Worm (Caenorhabditis elegans): Measurements from ENCODE around the gene trpl-2.

trpl-2 gene

DNA sequence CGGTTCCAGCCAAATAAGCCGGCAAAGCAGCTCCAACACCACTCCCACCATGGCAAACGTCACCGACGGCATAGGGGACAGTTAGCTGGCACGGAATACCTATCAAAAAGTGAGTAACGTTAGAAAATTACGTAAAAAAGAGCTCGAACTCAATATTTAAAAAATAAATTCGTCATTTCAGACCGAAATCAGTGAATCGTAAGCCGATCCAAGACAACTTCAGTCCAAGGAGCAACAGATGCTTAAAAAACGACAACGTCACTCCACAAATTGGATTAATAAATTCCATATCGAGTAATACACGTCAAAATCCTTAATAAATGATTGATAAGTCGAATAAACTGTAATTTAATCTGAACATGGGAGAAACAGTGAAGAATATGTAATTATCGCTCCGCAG is 20.1 kb upstream of the trpl-2 start:
- TF ChIP-seq unc-42 (tag; optimal IDR thresholded peaks at IDR 0.05) (no peak), ztf-16 (tag; optimal IDR thresholded peaks at IDR 0.05) (no peak), lim-6 (tag; optimal IDR thresholded peaks at IDR 0.05) (no peak), ceh-24 (tag; optimal IDR thresholded peaks at IDR 0.05) (no peak), Y22D7AL.16 (tag; optimal IDR thresholded peaks at IDR 0.05) (no peak), sdc-2 (tag; optimal IDR thresholded peaks at IDR 0.05) (no peak), ref-2 (tag; optimal IDR thresholded peaks at IDR 0.05) (no peak), unc-55 (GFP tag; optimal IDR thresholded peaks at IDR 0.05) (no peak), pros-1 (tag; optimal IDR thresholded peaks at IDR 0.05) (no peak), ceh-48 (tag; optimal IDR thresholded peaks at IDR 0.05) (no peak), ceh-6 (GFP tag; optimal IDR thresholded peaks at IDR 0.05) (no peak), fkh-10 (GFP tag; optimal IDR thresholded peaks at IDR 0.05) (no peak)

DNA sequence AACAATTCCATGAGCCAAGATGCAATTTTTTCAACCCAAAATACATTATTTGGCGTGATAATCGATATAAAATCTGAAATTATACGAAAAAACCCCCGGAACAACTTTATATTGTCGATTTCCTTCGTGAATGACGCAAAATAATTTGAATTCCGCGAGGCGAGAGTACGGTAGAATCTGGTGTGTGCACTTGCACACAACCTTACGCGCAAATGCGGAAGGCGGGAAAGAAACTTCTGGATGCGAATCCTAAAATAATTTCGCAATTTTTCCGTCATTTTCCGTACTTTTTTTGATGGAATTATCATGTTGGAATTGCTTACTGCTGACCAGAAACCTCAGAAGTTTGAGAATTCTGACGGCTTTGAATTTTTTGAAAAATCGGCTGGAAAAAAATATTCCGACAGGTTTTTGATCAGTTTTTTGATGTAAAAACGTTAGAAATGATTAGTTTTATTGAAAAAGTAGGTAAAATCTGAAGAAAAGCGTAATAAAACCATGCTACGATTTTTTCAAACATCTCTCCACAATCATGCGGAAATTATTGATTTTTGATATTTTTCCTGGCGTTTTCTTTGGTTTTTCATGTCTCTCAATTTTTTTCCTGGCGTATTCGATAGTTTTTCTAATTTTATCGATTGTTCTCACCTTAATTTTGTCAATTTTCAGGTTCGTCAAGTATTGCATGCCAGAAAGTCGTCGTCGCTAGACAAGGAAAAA is 19.1 kb upstream of the trpl-2 start, which contains the start of gene set-9:
set-9 (plus strand) TSS at position 670 of the 720 bp plus-strand sequence.
- no peak for TF ChIP-seq unc-86 (tag; optimal IDR thresholded peaks at IDR 0.05)
- no peak for TF ChIP-seq hlh-13 (GFP tag; optimal IDR thresholded peaks at IDR 0.05)
- no peak for TF ChIP-seq ceh-24 (tag; optimal IDR thresholded peaks at IDR 0.05)
- no peak for TF ChIP-seq ceh-2 (tag; optimal IDR thresholded peaks at IDR 0.05)
- TF ChIP-seq C38D4.7 (GFP tag; optimal IDR thresholded peaks at IDR 0.05) = no peak
- TF ChIP-seq elt-4 (tag; optimal IDR thresholded peaks at IDR 0.05) = no peak
- TF ChIP-seq pros-1 (tag; optimal IDR thresholded peaks at IDR 0.05) = no peak
- no peak for TF ChIP-seq pax-1 (tag; optimal IDR thresholded peaks at IDR 0.05)
- TF ChIP-seq fax-1 (tag; optimal IDR thresholded peaks at IDR 0.05) = no peak
- no peak for TF ChIP-seq ceh-22 (tag; optimal IDR thresholded peaks at IDR 0.05)
- no peak for TF ChIP-seq ama-1 (optimal IDR thresholded peaks at IDR 0.05)
- TF ChIP-seq npax-4 (tag; optimal IDR thresholded peaks at IDR 0.05) = no peak
- no peak for TF ChIP-seq eyg-1 (tag; optimal IDR thresholded peaks at IDR 0.05)
- TF ChIP-seq ceh-14 (tag; optimal IDR thresholded peaks at IDR 0.05) = no peak

ce11 chrIV:4316813-4317408 is 9.5 kb upstream of the trpl-2 start, which contains the start of gene Y24D9B.1:
Gene Y24D9B.1, plus strand, starts transcription at chrIV:4317358.
- TF ChIP-seq gmeb-2 (tag; optimal IDR thresholded peaks at IDR 0.05) = no peak

ce11 chrIV:4317638-4318037 is 8.8 kb upstream of the trpl-2 start:
- peak; percentile 40 for TF ChIP-seq ceh-48 (tag; optimal IDR thresholded peaks at IDR 0.05)
- TF ChIP-seq npax-4 (tag; optimal IDR thresholded peaks at IDR 0.05) = no peak

DNA sequence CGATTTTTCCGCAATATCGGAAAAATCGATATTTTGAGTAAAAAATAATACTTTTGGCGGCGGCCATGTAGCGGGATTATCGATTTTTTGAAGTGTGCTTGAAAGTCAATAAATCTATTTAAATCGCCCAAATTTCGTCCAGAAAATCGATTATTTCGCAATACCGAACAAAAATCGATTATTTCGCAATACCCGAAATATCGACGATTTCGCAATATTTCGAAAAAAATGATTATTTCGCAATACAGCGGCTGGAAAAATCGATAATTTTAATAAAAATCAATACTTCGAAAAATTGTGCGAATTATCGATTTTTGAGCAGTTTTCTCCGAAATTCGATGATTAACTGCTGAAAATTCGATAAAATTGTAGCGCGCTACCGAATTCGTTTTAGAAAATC is 8.4 kb upstream of the trpl-2 start:
- no peak for TF ChIP-seq ttx-3 (tag; optimal IDR thresholded peaks at IDR 0.05)
- no peak for TF ChIP-seq ceh-30 (tag; optimal IDR thresholded peaks at IDR 0.05)
- no peak for TF ChIP-seq T23F11.4 (GFP tag; optimal IDR thresholded peaks at IDR 0.05)
- TF ChIP-seq ztf-16 (tag; optimal IDR thresholded peaks at IDR 0.05) = no peak
- TF ChIP-seq dmd-4 (tag; optimal IDR thresholded peaks at IDR 0.05; ENCODE audit: borderline replicate concordance) = no peak
- no peak for TF ChIP-seq ceh-18 (tag; optimal IDR thresholded peaks at IDR 0.05)
- no peak for TF ChIP-seq elt-4 (tag; optimal IDR thresholded peaks at IDR 0.05)
- TF ChIP-seq hlh-6 (tag; optimal IDR thresholded peaks at IDR 0.05) = no peak
- TF ChIP-seq ref-2 (tag; optimal IDR thresholded peaks at IDR 0.05) = no peak

ce11 chrIV:4319473-4319872 is 7.0 kb upstream of the trpl-2 start:
- no peak for TF ChIP-seq tbx-2 (tag; optimal IDR thresholded peaks at IDR 0.05)
- no peak for TF ChIP-seq nfya-1 (tag; optimal IDR thresholded peaks at IDR 0.05)
- no peak for TF ChIP-seq syd-9 (tag; optimal IDR thresholded peaks at IDR 0.05)
- no peak for TF ChIP-seq ceh-2 (tag; optimal IDR thresholded peaks at IDR 0.05)
- TF ChIP-seq pat-9 (tag; optimal IDR thresholded peaks at IDR 0.05) = no peak
- TF ChIP-seq T23F11.4 (GFP tag; optimal IDR thresholded peaks at IDR 0.05) = no peak
- TF ChIP-seq odd-2 (tag; optimal IDR thresholded peaks at IDR 0.05) = no peak
- TF ChIP-seq rnt-1 (tag; optimal IDR thresholded peaks at IDR 0.05) = no peak
- TF ChIP-seq madf-2 (tag; optimal IDR thresholded peaks at IDR 0.05) = no peak
- TF ChIP-seq dve-1 (tag; optimal IDR thresholded peaks at IDR 0.05) = no peak
- TF ChIP-seq ztf-16 (tag; optimal IDR thresholded peaks at IDR 0.05) = no peak
- TF ChIP-seq lim-6 (tag; optimal IDR thresholded peaks at IDR 0.05) = no peak
- TF ChIP-seq unc-42 (tag; optimal IDR thresholded peaks at IDR 0.05) = no peak
- no peak for TF ChIP-seq nhr-232 (tag; optimal IDR thresholded peaks at IDR 0.05)
- TF ChIP-seq che-1 (tag; optimal IDR thresholded peaks at IDR 0.05) = no peak
- TF ChIP-seq dmd-4 (tag; optimal IDR thresholded peaks at IDR 0.05; ENCODE audit: borderline replicate concordance) = no peak
